Worm (Caenorhabditis elegans): ENCODE data around the gene ceh-63.
A peak's percentile ranks its signal among the peaks of the same experiment; 100 is the strongest.

Gene ceh-63

ce11 chrX:3671998-3672397, 1.9 kb downstream of the ceh-63 start, which contains the start of gene C02F12.5:
Gene C02F12.5 (minus strand): TSS chrX:3672098.
- TF ChIP-seq med-1 (GFP tag; optimal IDR thresholded peaks at IDR 0.05; ENCODE audit: insufficient read depth), result no peak
- no peak for TF ChIP-seq cog-1 (tag; optimal IDR thresholded peaks at IDR 0.05)
- no peak for TF ChIP-seq klf-2 (GFP tag; conservative IDR thresholded peaks at IDR 0.05)
- TF ChIP-seq tab-1 (GFP tag; IDR thresholded peaks at IDR 0.05), result no peak
- TF ChIP-seq T22C8.4 (GFP tag; IDR thresholded peaks at IDR 0.05), result no peak
- TF ChIP-seq ref-1 (GFP tag; conservative IDR thresholded peaks at IDR 0.05), result no peak
- TF ChIP-seq ztf-23 (GFP tag; IDR thresholded peaks at IDR 0.05), result no peak
- TF ChIP-seq ztf-29 (GFP tag; IDR thresholded peaks at IDR 0.05), result no peak
- no peak for TF ChIP-seq flt-1 (GFP tag; IDR thresholded peaks at IDR 0.05)

DNA sequence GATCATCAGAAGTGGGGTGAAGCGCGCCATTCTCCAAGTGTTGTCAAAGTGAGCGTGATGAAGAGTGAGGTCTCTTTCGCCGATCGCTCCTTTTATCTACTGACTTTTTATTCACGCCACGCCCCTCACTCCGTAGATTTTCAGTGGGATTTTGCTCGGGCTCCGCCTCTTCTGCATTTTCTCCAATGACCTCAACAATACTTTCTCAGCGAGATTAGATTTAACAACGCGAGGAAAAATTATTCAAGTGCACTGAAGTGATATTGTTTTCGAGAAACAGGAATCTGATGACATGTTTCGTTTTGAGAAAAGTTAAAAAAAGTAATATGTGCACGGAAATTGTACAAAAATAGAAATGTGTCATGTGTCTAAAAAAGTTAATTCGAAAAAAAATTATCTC, 5.0 kb downstream of the ceh-63 start, which contains the start of gene snet-1:
Gene snet-1, minus strand, starts transcription at position 101 of the 400 bp plus-strand sequence.
- no peak for TF ChIP-seq med-1 (GFP tag; optimal IDR thresholded peaks at IDR 0.05; ENCODE audit: insufficient read depth)
- no peak for TF ChIP-seq ztf-23 (GFP tag; IDR thresholded peaks at IDR 0.05)
- no peak for TF ChIP-seq flt-1 (GFP tag; IDR thresholded peaks at IDR 0.05)
- no peak for TF ChIP-seq klf-2 (GFP tag; conservative IDR thresholded peaks at IDR 0.05)
- no peak for TF ChIP-seq ref-1 (GFP tag; conservative IDR thresholded peaks at IDR 0.05)
- TF ChIP-seq T22C8.4 (GFP tag; IDR thresholded peaks at IDR 0.05), result no peak
- no peak for TF ChIP-seq cog-1 (tag; optimal IDR thresholded peaks at IDR 0.05)
- no peak for TF ChIP-seq tab-1 (GFP tag; IDR thresholded peaks at IDR 0.05)
- TF ChIP-seq ztf-29 (GFP tag; IDR thresholded peaks at IDR 0.05), result no peak

ce11 chrX:3659192-3659591, 14.7 kb downstream of the ceh-63 start, which contains the start of gene R11G1.1:
Gene R11G1.1 (plus strand): TSS chrX:3659492.
- TF ChIP-seq tab-1 (GFP tag; IDR thresholded peaks at IDR 0.05), result no peak
- TF ChIP-seq ztf-29 (GFP tag; IDR thresholded peaks at IDR 0.05), result no peak
- no peak for TF ChIP-seq T22C8.4 (GFP tag; IDR thresholded peaks at IDR 0.05)
- TF ChIP-seq med-1 (GFP tag; optimal IDR thresholded peaks at IDR 0.05; ENCODE audit: insufficient read depth), result no peak
- TF ChIP-seq ztf-23 (GFP tag; IDR thresholded peaks at IDR 0.05), result no peak
- no peak for TF ChIP-seq ref-1 (GFP tag; conservative IDR thresholded peaks at IDR 0.05)
- TF ChIP-seq flt-1 (GFP tag; IDR thresholded peaks at IDR 0.05), result no peak
- TF ChIP-seq cog-1 (tag; optimal IDR thresholded peaks at IDR 0.05), result no peak
- no peak for TF ChIP-seq klf-2 (GFP tag; conservative IDR thresholded peaks at IDR 0.05)

DNA sequence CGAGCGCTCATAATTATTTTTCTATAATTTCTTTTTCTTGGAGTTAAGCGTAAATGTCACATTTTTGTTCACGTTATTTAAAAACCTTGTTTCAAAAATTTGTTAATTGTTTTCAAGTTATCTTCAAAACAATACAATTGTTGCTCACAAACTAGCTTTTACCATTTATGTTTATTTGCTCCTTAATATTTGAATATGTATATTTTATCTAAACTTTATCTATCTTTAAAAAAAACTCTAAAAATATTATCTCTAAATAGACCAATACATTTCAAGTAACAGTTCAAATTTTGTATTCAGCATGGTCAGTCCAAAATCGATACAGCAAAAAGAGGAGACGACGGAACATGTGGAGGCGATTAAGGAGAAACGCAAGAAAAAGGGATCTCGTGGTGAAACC, 17.9 kb downstream of the ceh-63 start, which contains the start of gene R11G1.7:
Gene R11G1.7, plus strand, starts transcription at position 301 of the 400 bp plus-strand sequence.
- no peak for TF ChIP-seq ztf-23 (GFP tag; IDR thresholded peaks at IDR 0.05)
- TF ChIP-seq med-1 (GFP tag; optimal IDR thresholded peaks at IDR 0.05; ENCODE audit: insufficient read depth), result no peak
- no peak for TF ChIP-seq cog-1 (tag; optimal IDR thresholded peaks at IDR 0.05)
- no peak for TF ChIP-seq ztf-29 (GFP tag; IDR thresholded peaks at IDR 0.05)
- TF ChIP-seq klf-2 (GFP tag; conservative IDR thresholded peaks at IDR 0.05), result no peak
- TF ChIP-seq ref-1 (GFP tag; conservative IDR thresholded peaks at IDR 0.05), result no peak
- TF ChIP-seq T22C8.4 (GFP tag; IDR thresholded peaks at IDR 0.05), result no peak
- TF ChIP-seq flt-1 (GFP tag; IDR thresholded peaks at IDR 0.05), result no peak
- no peak for TF ChIP-seq tab-1 (GFP tag; IDR thresholded peaks at IDR 0.05)

DNA sequence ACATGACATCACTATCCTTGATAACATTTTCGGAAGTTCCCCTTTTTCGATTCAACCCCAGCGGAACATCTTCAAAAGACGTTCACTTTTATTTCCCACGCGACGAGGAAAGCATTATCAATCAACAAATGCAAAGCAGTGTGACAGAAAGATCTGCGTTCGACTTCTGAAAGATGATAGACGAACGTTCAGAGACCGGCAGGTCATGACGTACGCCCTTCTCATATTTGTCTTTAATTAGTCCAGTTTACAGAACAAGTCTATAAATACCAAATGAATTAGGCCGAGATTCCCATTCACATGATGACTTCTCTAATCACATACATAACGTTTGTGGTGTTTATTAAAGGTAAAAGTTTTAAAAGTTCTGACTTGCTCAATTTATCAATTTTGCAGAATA, 19.2 kb downstream of the ceh-63 start, which contains the start of gene R11G1.11:
Gene R11G1.11, plus strand, starts transcription at position 301 of the 400 bp plus-strand sequence.
- TF ChIP-seq ref-1 (GFP tag; conservative IDR thresholded peaks at IDR 0.05) (no peak), cog-1 (tag; optimal IDR thresholded peaks at IDR 0.05) (no peak), flt-1 (GFP tag; IDR thresholded peaks at IDR 0.05) (no peak), T22C8.4 (GFP tag; IDR thresholded peaks at IDR 0.05) (no peak), ztf-23 (GFP tag; IDR thresholded peaks at IDR 0.05) (no peak), klf-2 (GFP tag; conservative IDR thresholded peaks at IDR 0.05) (no peak), tab-1 (GFP tag; IDR thresholded peaks at IDR 0.05) (no peak), ztf-29 (GFP tag; IDR thresholded peaks at IDR 0.05) (no peak), med-1 (GFP tag; optimal IDR thresholded peaks at IDR 0.05; ENCODE audit: insufficient read depth) (no peak)

DNA sequence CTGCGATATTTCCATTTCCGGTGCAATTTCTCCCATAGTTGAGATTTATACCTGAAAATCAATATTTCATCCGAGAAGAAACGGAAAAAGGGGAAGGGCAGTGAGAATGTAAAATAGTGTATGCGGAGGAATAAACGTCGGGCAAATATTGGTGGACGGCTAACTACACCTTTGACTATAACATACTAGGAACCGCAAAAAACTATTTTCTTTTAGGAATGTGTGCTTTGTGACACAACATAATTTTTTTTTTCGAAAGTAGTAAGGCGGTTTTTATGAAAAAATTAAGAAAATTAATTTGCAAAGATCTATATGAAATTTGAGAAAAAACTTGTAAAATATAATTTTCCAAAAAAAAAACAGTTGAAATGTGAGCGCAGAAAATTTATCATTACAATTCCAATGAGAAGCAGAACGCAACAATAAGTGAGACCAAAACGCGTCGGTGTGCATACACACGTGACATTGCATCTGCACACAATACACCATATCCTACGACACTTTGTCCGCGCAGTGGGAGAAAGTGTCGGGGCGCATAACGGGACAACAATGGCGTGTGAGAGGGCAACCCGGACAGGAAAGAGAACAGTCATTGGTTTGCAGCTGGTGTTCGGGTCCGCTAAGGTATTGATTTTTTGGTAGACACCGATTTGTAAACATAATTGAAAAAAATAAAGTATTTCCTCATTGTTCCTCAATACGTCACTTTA, 23.6 kb downstream of the ceh-63 start, which contains the start of the genes sax-1 and R11G1.2:
Gene sax-1, minus strand, starts transcription at position 51 of the 710 bp plus-strand sequence.
Gene R11G1.2, plus strand, starts transcription at position 515 of the 710 bp plus-strand sequence.
- peak; percentile 38; the same call in 1 of the 2 replicates for TF ChIP-seq T22C8.4 (GFP tag; IDR thresholded peaks at IDR 0.05)
- no peak for TF ChIP-seq tab-1 (GFP tag; IDR thresholded peaks at IDR 0.05)

DNA sequence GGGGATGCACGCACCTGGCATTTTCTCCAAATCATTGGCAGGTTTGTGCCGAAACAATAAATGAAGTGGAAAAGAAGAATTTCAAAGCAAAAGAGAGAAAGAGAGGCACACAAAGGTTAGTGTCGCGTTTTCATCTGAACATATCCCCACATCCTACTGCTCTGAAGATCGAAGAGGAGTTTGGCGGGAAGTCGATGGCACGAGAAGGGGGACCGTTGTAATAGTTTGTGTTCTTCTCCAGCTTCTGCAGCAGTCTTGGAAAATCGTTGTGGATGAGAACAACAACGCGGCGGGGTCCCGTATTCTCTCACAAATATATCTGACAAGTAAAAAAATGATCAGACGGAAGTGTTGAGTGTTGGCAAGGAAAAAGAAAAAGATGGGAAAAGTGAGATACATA, 27.9 kb downstream of the ceh-63 start:
- no peak for TF ChIP-seq ztf-29 (GFP tag; IDR thresholded peaks at IDR 0.05)
- TF ChIP-seq cog-1 (tag; optimal IDR thresholded peaks at IDR 0.05), result no peak
- TF ChIP-seq flt-1 (GFP tag; IDR thresholded peaks at IDR 0.05), result no peak
- no peak for TF ChIP-seq med-1 (GFP tag; optimal IDR thresholded peaks at IDR 0.05; ENCODE audit: insufficient read depth)
- no peak for TF ChIP-seq tab-1 (GFP tag; IDR thresholded peaks at IDR 0.05)
- no peak for TF ChIP-seq T22C8.4 (GFP tag; IDR thresholded peaks at IDR 0.05)
- no peak for TF ChIP-seq ztf-23 (GFP tag; IDR thresholded peaks at IDR 0.05)
- no peak for TF ChIP-seq klf-2 (GFP tag; conservative IDR thresholded peaks at IDR 0.05)
- no peak for TF ChIP-seq ref-1 (GFP tag; conservative IDR thresholded peaks at IDR 0.05)

DNA sequence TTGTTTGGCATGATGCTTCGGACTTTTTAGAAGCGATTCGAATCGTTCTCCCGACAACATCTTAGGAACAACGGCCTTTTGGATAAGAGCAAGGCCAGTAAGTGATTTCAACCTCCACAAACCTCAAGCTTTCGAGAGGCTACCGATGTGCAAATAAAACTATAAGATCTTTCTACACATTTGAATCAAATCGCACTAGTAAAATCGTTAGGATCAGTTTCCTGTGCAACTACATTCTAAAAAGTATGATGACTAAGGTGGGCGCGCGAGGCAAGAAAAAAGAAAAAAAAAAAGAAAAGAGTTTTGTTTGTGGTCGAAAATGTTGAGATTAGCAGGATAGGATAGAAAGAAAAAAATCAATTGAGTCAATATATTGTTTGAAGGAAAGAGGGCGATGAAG, 29.1 kb downstream of the ceh-63 start, which contains the start of gene tmem-24:
Gene tmem-24, minus strand, starts transcription at position 101 of the 400 bp plus-strand sequence.
- no peak for TF ChIP-seq klf-2 (GFP tag; conservative IDR thresholded peaks at IDR 0.05)
- no peak for TF ChIP-seq ztf-23 (GFP tag; IDR thresholded peaks at IDR 0.05)
- no peak for TF ChIP-seq ref-1 (GFP tag; conservative IDR thresholded peaks at IDR 0.05)
- TF ChIP-seq T22C8.4 (GFP tag; IDR thresholded peaks at IDR 0.05), result no peak

ce11 chrX:3634782-3635181, 39.1 kb downstream of the ceh-63 start:
- TF ChIP-seq ref-1 (GFP tag; conservative IDR thresholded peaks at IDR 0.05), result no peak

DNA sequence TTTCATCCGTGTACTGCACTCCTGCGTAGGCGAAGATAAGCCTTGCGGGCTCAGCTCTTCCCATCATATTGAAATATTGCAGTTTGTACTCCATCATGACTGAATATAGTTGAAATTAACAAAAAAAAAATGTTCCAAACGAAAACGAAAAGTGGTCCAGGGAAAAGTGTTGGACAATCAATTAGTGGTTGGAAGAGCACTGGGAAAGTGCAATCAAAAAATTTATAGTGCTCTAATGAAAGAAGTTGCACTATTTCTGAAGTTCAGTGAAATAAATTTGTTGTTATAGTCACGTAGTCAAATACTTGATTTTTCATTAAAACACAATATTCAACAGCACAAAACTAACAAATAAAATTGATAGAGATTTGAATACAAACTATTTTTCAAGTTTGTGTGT, 40.2 kb downstream of the ceh-63 start, which contains the start of gene gst-11:
Gene gst-11, minus strand, starts transcription at position 101 of the 400 bp plus-strand sequence.
- TF ChIP-seq cog-1 (tag; optimal IDR thresholded peaks at IDR 0.05), result no peak
- no peak for TF ChIP-seq ztf-23 (GFP tag; IDR thresholded peaks at IDR 0.05)
- TF ChIP-seq ref-1 (GFP tag; conservative IDR thresholded peaks at IDR 0.05), result no peak
- TF ChIP-seq med-1 (GFP tag; optimal IDR thresholded peaks at IDR 0.05; ENCODE audit: insufficient read depth), result no peak
- no peak for TF ChIP-seq ztf-29 (GFP tag; IDR thresholded peaks at IDR 0.05)

Measured in whole organism, midembryonic.